Worm (Caenorhabditis elegans): ENCODE data around the gene ora-1.

DNA sequence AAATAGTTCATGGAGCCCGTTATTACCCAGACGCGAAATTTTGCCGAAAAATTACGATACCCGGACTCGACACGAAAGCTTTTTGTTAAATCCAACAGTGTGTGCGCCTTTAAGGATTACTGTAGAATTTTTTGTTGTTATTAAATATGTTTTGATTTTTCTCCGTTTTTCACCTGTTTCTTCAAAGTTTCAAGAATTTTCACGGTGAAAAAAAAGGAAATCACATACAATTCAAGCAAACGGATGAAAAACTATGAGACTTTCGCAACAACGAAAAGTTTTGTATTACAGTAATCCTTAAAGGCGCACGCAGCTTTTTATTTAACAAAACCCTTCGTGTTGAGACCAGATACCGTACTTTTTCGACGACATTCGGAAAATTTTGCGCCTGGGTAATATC lies 23.7 kb upstream of the ora-1 start:
- TF ChIP-seq flt-1 (GFP tag; IDR thresholded peaks at IDR 0.05): no peak
- TF ChIP-seq hnd-1 (tag; optimal IDR thresholded peaks at IDR 0.05): no peak
- TF ChIP-seq tbx-37 (GFP tag; conservative IDR thresholded peaks at IDR 0.05): no peak
- no peak for TF ChIP-seq B0310.2 (tag; optimal IDR thresholded peaks at IDR 0.05)
- TF ChIP-seq ama-1 (optimal IDR thresholded peaks at IDR 0.05): no peak
- TF ChIP-seq ets-7 (tag; optimal IDR thresholded peaks at IDR 0.05): no peak
- no peak for TF ChIP-seq sea-1 (GFP tag; conservative IDR thresholded peaks at IDR 0.05)
- no peak for TF ChIP-seq ceh-13 (GFP tag; optimal IDR thresholded peaks at IDR 0.05)
- TF ChIP-seq F13C5.2 (tag; optimal IDR thresholded peaks at IDR 0.05): no peak
- no peak for TF ChIP-seq pes-1 (GFP tag; IDR thresholded peaks at IDR 0.05)

All from whole organism, early embryonic.